Fruit fly (Drosophila melanogaster) whole organism, embryonic: ENCODE measurements around the gene CG9270.
A peak's percentile ranks its signal among the peaks of the same experiment; 100 is the strongest.

Experiments used
- ATbp ChIP-seq: fragments of 200-800 bp; sonication (Bioruptor generic); optimal IDR thresholded peaks from 2 replicates; lab custom pipeline; 2017; ENCODE audit warnings: missing biosample characterization, mild to moderate bottlenecking, missing genetic modification characterization, missing genetic modification reagents
- Antp ChIP-seq: fragments of 200-800 bp; sonication (Bioruptor generic); optimal IDR thresholded peaks from 3 replicates; lab custom pipeline; 2016; ENCODE audit warnings: missing biosample characterization, missing genetic modification characterization
- CG10267 ChIP-seq: fragments of 200-800 bp; sonication (Bioruptor generic); optimal IDR thresholded peaks from 2 replicates; lab custom pipeline; 2018; ENCODE audit warnings: missing biosample characterization, mild to moderate bottlenecking, missing genetic modification characterization, moderate library complexity
- CG10321 ChIP-seq: fragments of 200-800 bp; sonication (Bioruptor generic); IDR thresholded peaks from 2 replicates; pipeline ENCODE4 v1.3.6; 2022; ENCODE audit warnings: missing biosample characterization, missing genetic modification characterization
- CG10431 ChIP-seq: fragments of 200-800 bp; sonication (Bioruptor generic); optimal IDR thresholded peaks from 3 replicates; lab custom pipeline; 2018; ENCODE audit warnings: missing biosample characterization, mild to moderate bottlenecking, missing genetic modification characterization
- CG11456 ChIP-seq: fragments of 200-800 bp; sonication (Bioruptor generic); IDR thresholded peaks from 3 replicates; pipeline ENCODE4 v1.3.6; 2022; ENCODE audit warnings: missing biosample characterization, missing genetic modification characterization
- CG11723 ChIP-seq: fragments of 200-800 bp; sonication (Bioruptor generic); optimal IDR thresholded peaks from 2 replicates; lab custom pipeline; 2017; ENCODE audit warnings: missing biosample characterization, mild to moderate bottlenecking, missing genetic modification characterization
- CG12299 ChIP-seq: fragments of 200-800 bp; sonication (Bioruptor generic); optimal IDR thresholded peaks from 2 replicates; lab custom pipeline; 2018; ENCODE audit warnings: missing biosample characterization, mild to moderate bottlenecking, missing genetic modification characterization
- CG12744 ChIP-seq: fragments of 200-800 bp; sonication (Bioruptor generic); optimal IDR thresholded peaks from 2 replicates; lab custom pipeline; 2016; ENCODE audit warnings: missing biosample characterization, missing genetic modification characterization
- CG13287 ChIP-seq: fragments of 200-800 bp; sonication (Bioruptor generic); IDR thresholded peaks from 2 replicates; pipeline ENCODE4 v1.3.6; 2022; ENCODE audit warnings: missing biosample characterization, missing genetic modification characterization; ENCODE audit not compliant: partially characterized antibody
- CG13624 ChIP-seq: fragments of 200-800 bp; sonication (Bioruptor generic); optimal IDR thresholded peaks from 2 replicates; lab custom pipeline; 2016; ENCODE audit warnings: missing biosample characterization, missing genetic modification characterization
- CG15011 ChIP-seq: fragments of 200-800 bp; sonication (Bioruptor generic); optimal IDR thresholded peaks from 3 replicates; lab custom pipeline; 2018; ENCODE audit warnings: missing biosample characterization, mild to moderate bottlenecking, missing genetic modification characterization
- CG1529 ChIP-seq: fragments of 200-800 bp; sonication (Bioruptor generic); optimal IDR thresholded peaks from 3 replicates; lab custom pipeline; 2018; ENCODE audit warnings: missing biosample characterization, missing genetic modification characterization
- CG15479 ChIP-seq: fragments of 200-800 bp; sonication (Bioruptor generic); optimal IDR thresholded peaks from 3 replicates; lab custom pipeline; 2019; ENCODE audit warnings: missing biosample characterization, mild to moderate bottlenecking, missing genetic modification characterization, moderate library complexity
- CG2199 ChIP-seq: fragments of 200-800 bp; sonication (Bioruptor generic); IDR thresholded peaks from 3 replicates; pipeline ENCODE4 v1.3.6; 2022; ENCODE audit warnings: missing biosample characterization, missing genetic modification characterization
- CG30403 ChIP-seq: fragments of 200-800 bp; sonication (Bioruptor generic); optimal IDR thresholded peaks from 3 replicates; lab custom pipeline; 2016; ENCODE audit warnings: missing biosample characterization, missing genetic modification characterization
- CG31224 ChIP-seq: fragments of 200-800 bp; sonication (Bioruptor generic); IDR thresholded peaks from 2 replicates; pipeline ENCODE4 v1.3.6; 2022; ENCODE audit warnings: missing biosample characterization, missing genetic modification characterization
- CG3163 ChIP-seq: fragments of 200-800 bp; sonication (Bioruptor generic); optimal IDR thresholded peaks from 3 replicates; lab custom pipeline; 2016; ENCODE audit warnings: missing biosample characterization, missing genetic modification characterization
- CG4707 ChIP-seq: fragments of 200-800 bp; sonication (Bioruptor generic); optimal IDR thresholded peaks from 2 replicates; lab custom pipeline; 2018; ENCODE audit warnings: missing biosample characterization, mild to moderate bottlenecking, missing genetic modification characterization, moderate library complexity
- CG5180 ChIP-seq: fragments of 200-800 bp; sonication (Bioruptor generic); optimal IDR thresholded peaks from 3 replicates; lab custom pipeline; 2017; ENCODE audit warnings: missing biosample characterization, missing genetic modification characterization, mild to moderate bottlenecking, moderate library complexity, missing genetic modification reagents
- CG7786 ChIP-seq: fragments of 200-800 bp; sonication (Bioruptor generic); optimal IDR thresholded peaks from 2 replicates; lab custom pipeline; 2016; ENCODE audit warnings: missing biosample characterization, missing genetic modification characterization
- Dip3 ChIP-seq: fragments of 200-800 bp; sonication (Bioruptor generic); optimal IDR thresholded peaks from 3 replicates; lab custom pipeline; 2016; ENCODE audit warnings: missing biosample characterization, missing genetic modification characterization
- Dp ChIP-seq: fragments of 200-800 bp; sonication (Bioruptor generic); optimal IDR thresholded peaks from 2 replicates; lab custom pipeline; 2018; ENCODE audit warnings: missing biosample characterization, mild to moderate bottlenecking, missing genetic modification characterization, moderate library complexity
- HHEX ChIP-seq: fragments of 200-800 bp; sonication (Bioruptor generic); optimal IDR thresholded peaks from 3 replicates; lab custom pipeline; 2017; ENCODE audit warnings: missing biosample characterization, mild to moderate bottlenecking, missing genetic modification characterization, missing genetic modification reagents
- HLH4C ChIP-seq: fragments of 200-800 bp; sonication (Bioruptor generic); IDR thresholded peaks from 3 replicates; pipeline ENCODE4 v1.3.6; 2022; ENCODE audit warnings: missing biosample characterization, missing genetic modification characterization; ENCODE audit not compliant: partially characterized antibody
- HmgZ ChIP-seq: fragments of 200-800 bp; sonication (Bioruptor generic); optimal IDR thresholded peaks from 2 replicates; lab custom pipeline; 2018; ENCODE audit warnings: missing biosample characterization, mild to moderate bottlenecking, missing genetic modification characterization
- Hmr ChIP-seq: fragments of 200-800 bp; sonication (Bioruptor generic); optimal IDR thresholded peaks from 3 replicates; lab custom pipeline; 2017; ENCODE audit warnings: mild to moderate bottlenecking, missing biosample characterization, missing genetic modification reagents, missing genetic modification characterization
- Hr3 ChIP-seq: fragments of 200-800 bp; sonication (Bioruptor generic); optimal IDR thresholded peaks from 3 replicates; lab custom pipeline; 2016; ENCODE audit warnings: missing biosample characterization, missing genetic modification characterization
- MTF-1 ChIP-seq: fragments of 200-800 bp; sonication (Bioruptor generic); optimal IDR thresholded peaks from 2 replicates; lab custom pipeline; 2018; ENCODE audit warnings: missing biosample characterization, mild to moderate bottlenecking, missing genetic modification characterization, borderline replicate concordance
- Myb ChIP-seq: fragments of 200-800 bp; sonication (Bioruptor generic); optimal IDR thresholded peaks from 2 replicates; lab custom pipeline; 2016; ENCODE audit warnings: missing biosample characterization, missing genetic modification characterization
- NC2β ChIP-seq: fragments of 200-800 bp; sonication (Bioruptor generic); optimal IDR thresholded peaks from 2 replicates; lab custom pipeline; 2016; ENCODE audit warnings: missing biosample characterization, missing genetic modification characterization
- Nf-YB ChIP-seq: fragments of 200-800 bp; sonication (Bioruptor generic); optimal IDR thresholded peaks from 3 replicates; lab custom pipeline; 2019; ENCODE audit warnings: missing biosample characterization, mild to moderate bottlenecking, missing genetic modification characterization, moderate library complexity
- PHDP ChIP-seq: fragments of 200-800 bp; sonication (Bioruptor generic); optimal IDR thresholded peaks from 3 replicates; lab custom pipeline; 2018; ENCODE audit warnings: missing biosample characterization, mild to moderate bottlenecking, missing genetic modification characterization, moderate library complexity
- bbx ChIP-seq: fragments of 200-800 bp; sonication (Bioruptor generic); IDR thresholded peaks from 2 replicates; pipeline ENCODE4 v1.3.6; 2022; ENCODE audit warnings: missing biosample characterization, missing genetic modification characterization; ENCODE audit not compliant: partially characterized antibody
- bigmax ChIP-seq: fragments of 200-800 bp; sonication (Bioruptor generic); optimal IDR thresholded peaks from 2 replicates; lab custom pipeline; 2018; ENCODE audit warnings: missing biosample characterization, mild to moderate bottlenecking, missing genetic modification characterization
- chif ChIP-seq, 2 experiments: fragments of 200-800 bp; sonication (Bioruptor generic); optimal IDR thresholded peaks; 3 replicates each; lab custom pipeline; 2016; ENCODE audit warnings: missing biosample characterization in 2 of 2, missing genetic modification characterization in 2 of 2
- chm ChIP-seq: fragments of 200-800 bp; sonication (Bioruptor generic); IDR thresholded peaks from 2 replicates; pipeline ENCODE4 v1.3.6; 2022; ENCODE audit warnings: missing biosample characterization, missing genetic modification characterization
- ci ChIP-seq: fragments of 200-800 bp; sonication (Bioruptor generic); IDR thresholded peaks from 3 replicates; pipeline ENCODE4 v1.3.6; 2022; ENCODE audit warnings: missing biosample characterization, missing genetic modification characterization
- dan ChIP-seq: fragments of 200-800 bp; sonication (Bioruptor generic); IDR thresholded peaks from 2 replicates; pipeline ENCODE4 v1.3.6; 2022; ENCODE audit warnings: missing biosample characterization, missing genetic modification characterization
- dysf ChIP-seq: fragments of 200-800 bp; sonication (Bioruptor generic); IDR thresholded peaks from 3 replicates; pipeline ENCODE4 v1.3.6; 2022; ENCODE audit warnings: missing biosample characterization, missing genetic modification characterization
- emc ChIP-seq: fragments of 200-800 bp; sonication (Bioruptor generic); optimal IDR thresholded peaks from 2 replicates; lab custom pipeline; 2016; ENCODE audit warnings: missing biosample characterization, missing genetic modification characterization
- gce ChIP-seq: fragments of 200-800 bp; sonication (Bioruptor generic); IDR thresholded peaks from 3 replicates; pipeline ENCODE4 v1.3.6; 2022; ENCODE audit warnings: missing biosample characterization, missing genetic modification characterization
- h ChIP-seq: fragments of >200 bp; optimal IDR thresholded peaks from 2 replicates; lab custom pipeline; 2017
- hb ChIP-seq: fragments of 200-800 bp; sonication (Bioruptor generic); IDR thresholded peaks from 3 replicates; pipeline ENCODE4 v1.3.6; 2022; ENCODE audit warnings: missing biosample characterization, missing genetic modification characterization; ENCODE audit not compliant: partially characterized antibody
- p53 ChIP-seq: fragments of 200-800 bp; sonication (Bioruptor generic); optimal IDR thresholded peaks from 2 replicates; lab custom pipeline; 2016; ENCODE audit warnings: missing biosample characterization, missing genetic modification characterization
- pros ChIP-seq: fragments of 200-800 bp; sonication (Bioruptor generic); optimal IDR thresholded peaks from 3 replicates; lab custom pipeline; 2019; ENCODE audit warnings: missing biosample characterization, mild to moderate bottlenecking, missing genetic modification characterization, moderate library complexity
- sens-2 ChIP-seq: fragments of 200-800 bp; sonication (Bioruptor generic); IDR thresholded peaks from 2 replicates; pipeline ENCODE4 v1.3.6; 2022; ENCODE audit warnings: missing biosample characterization, missing genetic modification characterization
- sqz ChIP-seq: fragments of 200-800 bp; sonication (Bioruptor generic); optimal IDR thresholded peaks from 3 replicates; lab custom pipeline; 2018; ENCODE audit warnings: missing biosample characterization, mild to moderate bottlenecking, missing genetic modification characterization
- ssp ChIP-seq: fragments of 200-800 bp; sonication (Bioruptor generic); IDR thresholded peaks from 2 replicates; pipeline ENCODE4 v1.3.6; 2022; ENCODE audit warnings: missing biosample characterization, missing genetic modification characterization
- zfh2 ChIP-seq: fragments of 200-800 bp; sonication (Bioruptor generic); optimal IDR thresholded peaks from 2 replicates; lab custom pipeline; 2016; ENCODE audit warnings: missing biosample characterization, missing genetic modification characterization

The CG9270 gene

DNA sequence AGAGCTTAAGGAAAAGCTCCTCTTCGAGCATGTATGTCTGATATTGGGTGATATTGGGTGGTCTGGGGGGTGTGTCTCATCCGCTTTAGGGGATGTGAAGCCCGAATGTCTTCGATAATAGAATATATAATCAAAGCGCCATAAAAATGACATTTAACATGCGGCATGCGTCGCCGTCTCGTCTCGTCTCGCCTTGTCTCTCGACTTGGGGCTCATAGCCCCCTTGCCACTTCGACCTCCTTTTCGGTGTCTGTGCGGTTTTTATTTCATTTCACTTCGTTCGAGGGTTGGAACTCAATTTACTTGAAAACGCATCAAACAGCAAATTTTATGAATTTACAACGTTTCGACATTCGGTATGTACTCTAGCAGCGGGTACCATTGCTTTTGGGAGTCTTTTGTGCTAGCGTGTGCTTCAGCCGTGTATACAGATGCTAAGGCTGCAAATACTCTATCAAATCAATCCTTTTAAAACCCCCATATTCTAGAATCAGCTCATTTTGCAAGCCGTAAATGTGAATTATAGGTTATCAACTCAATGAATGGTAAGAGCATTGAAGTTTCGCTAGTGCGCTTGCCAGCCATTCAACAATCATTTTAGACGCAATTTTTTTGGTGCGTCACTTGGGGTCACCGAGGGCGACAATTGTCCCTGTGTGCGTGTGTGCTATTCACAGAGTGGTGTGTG is 16.7 kb upstream of the CG9270 start (continued):
- TF ChIP-seq CG2199 (GFP tag; lab: Robert Waterston, UW) (no peak), CG15479 (no peak), ci (peak; percentile 67; the same call in 2 of the 3 replicates), Antp (peak; percentile 35), HHEX (GFP tag; lab: Kevin White, UChicago) (peak; percentile 25), chif (GFP tag; optimal IDR thresholded peaks at IDR 0.05; lab: Kevin White, UChicago) (peak; percentile 1 to 57), CG11723 (GFP tag; lab: Kevin White, UChicago) (no peak), gce (no peak), CG4707 (GFP tag; lab: Kevin White, UChicago) (no peak), pros (GFP tag; lab: Kevin White, UChicago) (no peak), dan (no peak), chm (GFP tag; lab: Robert Waterston, UW) (peak; percentile 68; the same call in 1 of the 2 replicates), CG1529 (GFP tag; lab: Kevin White, UChicago) (peak; percentile 6), CG31224 (no peak), Myb (GFP tag; lab: Kevin White, UChicago) (no peak), CG13624 (GFP tag; lab: Kevin White, UChicago) (peak; percentile 56), dysf (GFP tag; lab: Robert Waterston, UW) (peak; percentile 82), HLH4C (GFP tag; lab: Robert Waterston, UW) (no peak), CG10431 (no peak), CG7786 (GFP tag; lab: Kevin White, UChicago) (peak; percentile 10), CG5180 (GFP tag; lab: Kevin White, UChicago) (no peak), bbx (no peak), hb (GFP tag; lab: Robert Waterston, UW) (no peak), zfh2 (GFP tag; lab: Kevin White, UChicago) (peak; percentile 18), ATbp (GFP tag; lab: Kevin White, UChicago) (peak; percentile 71), p53 (GFP tag; lab: Kevin White, UChicago) (no peak), CG10267 (tag; lab: Kevin White, UChicago) (peak; percentile 5), Hmr (GFP tag; lab: Kevin White, UChicago) (peak; percentile 37), Dip3 (peak; percentile 22), NC2β (GFP tag; lab: Kevin White, UChicago) (no peak), CG30403 (GFP tag; lab: Kevin White, UChicago) (peak; percentile 58), h (lab: Kevin White, UChicago) (no peak), sqz (GFP tag; lab: Kevin White, UChicago) (peak; percentile 55), bigmax (GFP tag; lab: Kevin White, UChicago) (no peak), CG13287 (GFP tag; lab: Robert Waterston, UW) (no peak), CG3163 (GFP tag; lab: Kevin White, UChicago) (no peak), Hr3 (GFP tag; lab: Kevin White, UChicago) (peak; percentile 38), PHDP (tag; lab: Kevin White, UChicago) (peak; percentile 58), HmgZ (tag; lab: Kevin White, UChicago) (peak; percentile 5), Dp (GFP tag; lab: Kevin White, UChicago) (no peak), MTF-1 (GFP tag; lab: Kevin White, UChicago) (no peak), sens-2 (GFP tag; lab: Robert Waterston, UW) (no peak), Nf-YB (GFP tag; lab: Kevin White, UChicago) (no peak), CG15011 (GFP tag; lab: Kevin White, UChicago) (no peak), CG12744 (GFP tag; lab: Kevin White, UChicago) (peak; percentile 13), ssp (peak; percentile 56), emc (GFP tag; lab: Kevin White, UChicago) (no peak), CG10321 (no peak), CG12299 (no peak), CG11456 (0 out of 3 replicates have a peak, but pooled peaks have one; percentile 60)
